Fruit fly (Drosophila melanogaster): Measurements from ENCODE around the gene DZIP1.

DNA sequence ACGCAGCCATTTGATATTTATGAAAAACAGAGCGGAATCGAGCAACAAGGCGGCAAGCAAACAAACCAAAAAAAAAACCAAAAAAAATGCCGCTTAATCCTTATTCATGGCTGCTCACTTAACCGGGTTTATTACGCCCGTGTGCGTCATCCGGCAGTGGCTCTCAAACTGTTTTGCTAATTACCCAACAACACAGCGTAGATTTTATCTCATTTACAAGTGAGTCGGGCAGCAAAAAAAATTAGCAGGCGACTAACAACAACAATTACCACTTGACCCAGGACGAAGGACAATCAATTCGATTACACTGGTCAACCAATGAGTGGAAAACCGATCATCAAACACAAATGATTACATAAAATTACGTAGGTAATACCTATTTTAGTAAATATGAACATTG, 33.1 kb downstream of the DZIP1 start:
- TF ChIP-seq CG32121 (GFP tag; IDR thresholded peaks at IDR 0.05) (no peak), CG8159 (tag; optimal IDR thresholded peaks at IDR 0.05) (no peak), CG14655 (GFP tag; optimal IDR thresholded peaks at IDR 0.05) (no peak)
